Worm (Caenorhabditis elegans) whole organism, young adult: ENCODE measurements around the gene cisd-3.2.

Experiments
- B0261.1 ChIP-seq: sonication (generic microtip); optimal IDR thresholded peaks from 2 replicates; lab custom pipeline; 2016; ENCODE audit warnings: mild to moderate bottlenecking, missing genetic modification characterization, moderate library complexity, missing compliant biosample characterization
- C06A6.2 ChIP-seq: fragments of 200-800 bp; sonication (Bioruptor generic); conservative IDR thresholded peaks from 2 replicates; pipeline ENCODE4 v1.3.6; 2022; ENCODE audit warnings: missing genetic modification characterization, missing compliant biosample characterization
- C17E4.6 ChIP-seq: fragments of 200-800 bp; sonication (Bioruptor generic); IDR thresholded peaks from 2 replicates; pipeline ENCODE4 v1.3.6; 2022; ENCODE audit warnings: missing genetic modification reagents, missing genetic modification characterization, missing compliant biosample characterization
- F57C9.4 ChIP-seq: sonication (generic microtip); optimal IDR thresholded peaks from 2 replicates; lab custom pipeline; 2017; ENCODE audit warnings: mild to moderate bottlenecking, missing genetic modification characterization, missing compliant biosample characterization
- K12H6.12 ChIP-seq: fragments of 200-800 bp; sonication (Bioruptor generic); optimal IDR thresholded peaks from 2 replicates; lab custom pipeline; 2018; ENCODE audit warnings: mild to moderate bottlenecking, missing genetic modification characterization, missing compliant biosample characterization
- T07F8.4 ChIP-seq: sonication (generic microtip); optimal IDR thresholded peaks from 2 replicates; lab custom pipeline; 2016; ENCODE audit warnings: mild to moderate bottlenecking, missing genetic modification characterization, moderate library complexity, missing compliant biosample characterization
- T26A5.8 ChIP-seq: sonication (generic microtip); optimal IDR thresholded peaks from 2 replicates; lab custom pipeline; 2016; ENCODE audit warnings: missing genetic modification characterization, missing compliant biosample characterization
- Y53G8AR.9 ChIP-seq: fragments of 200-800 bp; sonication (Bioruptor generic); conservative IDR thresholded peaks from 2 replicates; pipeline ENCODE4 v1.3.6; 2022; ENCODE audit warnings: missing genetic modification reagents, missing genetic modification characterization, missing compliant biosample characterization
- akir-1 ChIP-seq: fragments of 200-800 bp; sonication (Bioruptor generic); optimal IDR thresholded peaks from 2 replicates; lab custom pipeline; 2018; ENCODE audit warnings: mild to moderate bottlenecking, missing genetic modification characterization, moderate library complexity, missing compliant biosample characterization
- aptf-3 ChIP-seq: fragments of 200-800 bp; sonication (Bioruptor generic); IDR thresholded peaks from 2 replicates; pipeline ENCODE4 v1.3.6; 2022; ENCODE audit warnings: missing genetic modification characterization, missing compliant biosample characterization
- atf-7 ChIP-seq: sonication (generic microtip); optimal IDR thresholded peaks from 2 replicates; lab custom pipeline; 2017; ENCODE audit warnings: mild to moderate bottlenecking, missing genetic modification characterization, missing compliant biosample characterization
- athp-1 ChIP-seq: sonication (generic microtip); optimal IDR thresholded peaks from 2 replicates; lab custom pipeline; 2017; ENCODE audit warnings: mild to moderate bottlenecking, missing genetic modification characterization, missing compliant biosample characterization
- attf-3 ChIP-seq: fragments of 200-800 bp; sonication (Bioruptor generic); conservative IDR thresholded peaks from 2 replicates; pipeline ENCODE4 v1.3.6; 2022; ENCODE audit warnings: missing genetic modification reagents, missing genetic modification characterization, missing compliant biosample characterization
- attf-5 ChIP-seq: fragments of 200-800 bp; sonication (Bioruptor generic); optimal IDR thresholded peaks from 2 replicates; lab custom pipeline; 2018; ENCODE audit warnings: mild to moderate bottlenecking, missing genetic modification characterization, missing compliant biosample characterization
- bed-1 ChIP-seq: fragments of 200-800 bp; sonication (Bioruptor generic); IDR thresholded peaks from 2 replicates; pipeline ENCODE4 v1.3.6; 2022; ENCODE audit warnings: missing genetic modification reagents, missing genetic modification characterization, missing compliant biosample characterization
- bed-2 ChIP-seq: fragments of 200-800 bp; sonication (Bioruptor generic); IDR thresholded peaks from 2 replicates; pipeline ENCODE4 v1.3.6; 2022; ENCODE audit warnings: missing genetic modification reagents, missing genetic modification characterization, missing compliant biosample characterization
- ceh-100 ChIP-seq: fragments of 200-800 bp; sonication (Bioruptor generic); IDR thresholded peaks from 2 replicates; pipeline ENCODE4 v1.3.6; 2022; ENCODE audit warnings: missing genetic modification reagents, missing genetic modification characterization, missing compliant biosample characterization
- ceh-27 ChIP-seq: fragments of 200-800 bp; sonication (Bioruptor generic); optimal IDR thresholded peaks from 2 replicates; lab custom pipeline; 2018; ENCODE audit warnings: mild to moderate bottlenecking, missing genetic modification characterization, moderate library complexity, missing compliant biosample characterization
- ceh-58 ChIP-seq: fragments of 200-800 bp; sonication (Bioruptor generic); IDR thresholded peaks from 2 replicates; pipeline ENCODE4 v1.3.6; 2022; ENCODE audit warnings: missing genetic modification characterization, missing compliant biosample characterization
- ceh-79 ChIP-seq: sonication (generic microtip); optimal IDR thresholded peaks from 2 replicates; lab custom pipeline; 2017; ENCODE audit warnings: mild to moderate bottlenecking, missing genetic modification characterization, missing compliant biosample characterization
- dpff-1 ChIP-seq: sonication (generic microtip); optimal IDR thresholded peaks from 2 replicates; lab custom pipeline; 2017; ENCODE audit warnings: mild to moderate bottlenecking, missing genetic modification characterization, missing compliant biosample characterization
- egl-18 ChIP-seq: fragments of 200-800 bp; sonication (Bioruptor generic); IDR thresholded peaks from 2 replicates; pipeline ENCODE4 v1.3.6; 2022; ENCODE audit warnings: missing genetic modification reagents, missing genetic modification characterization, missing compliant biosample characterization
- ekl-4 ChIP-seq: fragments of 200-800 bp; sonication (Bioruptor generic); IDR thresholded peaks from 2 replicates; pipeline ENCODE4 v1.3.6; 2022; ENCODE audit warnings: missing genetic modification reagents, missing genetic modification characterization, missing compliant biosample characterization
- ets-4 ChIP-seq: fragments of 200-800 bp; sonication (Bioruptor generic); optimal IDR thresholded peaks from 2 replicates; lab custom pipeline; 2018; ENCODE audit warnings: mild to moderate bottlenecking, missing genetic modification characterization, missing compliant biosample characterization
- him-1 ChIP-seq: sonication (generic microtip); optimal IDR thresholded peaks from 2 replicates; lab custom pipeline; 2016; ENCODE audit warnings: missing genotype, missing genetic modification reagents, missing genetic modification characterization, missing compliant biosample characterization
- hlh-26 ChIP-seq: fragments of 200-800 bp; sonication (Bioruptor generic); conservative IDR thresholded peaks from 2 replicates; pipeline ENCODE4 v1.3.6; 2022; ENCODE audit warnings: missing genetic modification reagents, missing genetic modification characterization, missing compliant biosample characterization
- lin-26 ChIP-seq: fragments of 200-800 bp; sonication (Bioruptor generic); IDR thresholded peaks from 2 replicates; pipeline ENCODE4 v1.3.6; 2022; ENCODE audit warnings: missing genetic modification reagents, missing genetic modification characterization, missing compliant biosample characterization
- lin-35 ChIP-seq, 3 experiments: fragments of 150-350 bp in 2 of 3; sonication (generic microtip) in 1 of 3; optimal IDR thresholded peaks; 2 replicates each; lab custom pipeline; 2014 to 2018; ENCODE audit warnings: missing biosample characterization in 3 of 3, missing genetic modification characterization in 3 of 3, missing genetic modification reagents in 3 of 3
- lin-54 ChIP-seq: fragments of 200-800 bp; sonication (Bioruptor generic); optimal IDR thresholded peaks from 2 replicates; lab custom pipeline; 2018; ENCODE audit warnings: mild to moderate bottlenecking, missing genetic modification characterization, missing compliant biosample characterization
- lsy-27 ChIP-seq: sonication (generic microtip); optimal IDR thresholded peaks from 2 replicates; lab custom pipeline; 2017; ENCODE audit warnings: missing genetic modification characterization, mild to moderate bottlenecking, missing compliant biosample characterization, antibody characterized with exemption, missing genotype, borderline replicate concordance; ENCODE audit not compliant: insufficient read depth
- madf-3 ChIP-seq: fragments of 200-800 bp; sonication (Bioruptor generic); IDR thresholded peaks from 2 replicates; pipeline ENCODE4 v1.3.6; 2022; ENCODE audit warnings: missing genetic modification reagents, missing genetic modification characterization, missing compliant biosample characterization
- madf-8 ChIP-seq: fragments of 200-800 bp; sonication (Bioruptor generic); conservative IDR thresholded peaks from 2 replicates; pipeline ENCODE4 v1.3.6; 2022; ENCODE audit warnings: missing genetic modification reagents, missing genetic modification characterization, missing compliant biosample characterization
- mcd-1 ChIP-seq: fragments of 200-800 bp; sonication (Bioruptor generic); IDR thresholded peaks from 2 replicates; pipeline ENCODE4 v1.3.6; 2022; ENCODE audit warnings: missing genetic modification reagents, missing genetic modification characterization, missing compliant biosample characterization
- mxl-1 ChIP-seq: sonication (generic microtip); optimal IDR thresholded peaks from 2 replicates; lab custom pipeline; 2016; ENCODE audit warnings: missing genetic modification characterization, missing compliant biosample characterization
- nfya-1 ChIP-seq: sonication (generic microtip); optimal IDR thresholded peaks from 2 replicates; lab custom pipeline; 2017; ENCODE audit warnings: antibody characterized with exemption, missing compliant biosample characterization, missing genetic modification characterization, borderline replicate concordance; ENCODE audit not compliant: insufficient read depth
- nfyb-1 ChIP-seq: fragments of 200-800 bp; sonication (Bioruptor generic); IDR thresholded peaks from 2 replicates; pipeline ENCODE4 v1.3.6; 2022; ENCODE audit warnings: missing genetic modification reagents, missing genetic modification characterization, missing compliant biosample characterization
- nhr-120 ChIP-seq: fragments of 200-800 bp; sonication (Bioruptor generic); IDR thresholded peaks from 2 replicates; pipeline ENCODE4 v1.3.6; 2022; ENCODE audit warnings: missing genetic modification characterization, missing compliant biosample characterization
- rpc-1 ChIP-seq, 2 experiments: fragments of 150-350 bp in 1 of 2; sonication (generic microtip) in 1 of 2; optimal IDR thresholded peaks; 2 replicates each; lab custom pipeline; 2014 to 2018; ENCODE audit warnings: missing biosample characterization in 1 of 2, missing genetic modification characterization in 1 of 2, missing genetic modification reagents in 1 of 2, missing genotype in 1 of 2
- sdz-38 ChIP-seq: sonication (generic microtip); optimal IDR thresholded peaks from 2 replicates; lab custom pipeline; 2016; ENCODE audit warnings: missing genotype, missing genetic modification characterization, missing compliant biosample characterization
- snpc-3.4 ChIP-seq: sonication (generic microtip); optimal IDR thresholded peaks from 2 replicates; lab custom pipeline; 2017; ENCODE audit warnings: missing genetic modification characterization, mild to moderate bottlenecking, missing compliant biosample characterization, antibody characterized with exemption, moderate library complexity, missing genotype, missing genetic modification reagents
- snpc-4 ChIP-seq, 5 experiments: fragments of 150-350 bp in 1 of 5; sonication (generic microtip) in 4 of 5; optimal IDR thresholded peaks; 2 replicates each; lab custom pipeline; 2014 to 2018; ENCODE audit warnings: missing genetic modification characterization in 5 of 5, missing biosample characterization in 3 of 5, antibody characterized with exemption in 2 of 5, mild to moderate bottlenecking in 2 of 5, missing compliant biosample characterization in 2 of 5, missing genotype in 2 of 5, moderate library complexity in 2 of 5, missing genetic modification reagents in 1 of 5
- tbp1 ChIP-seq: fragments of 200-800 bp; sonication (Bioruptor generic); optimal IDR thresholded peaks from 2 replicates; lab custom pipeline; 2018; ENCODE audit warnings: mild to moderate bottlenecking, missing genetic modification characterization, missing compliant biosample characterization
- unc-130 ChIP-seq: sonication (generic microtip); optimal IDR thresholded peaks from 2 replicates; lab custom pipeline; 2016; ENCODE audit warnings: missing genetic modification reagents, missing genetic modification characterization, missing compliant biosample characterization
- unc-62 ChIP-seq: fragments of 150-350 bp; optimal IDR thresholded peaks from 2 replicates; lab custom pipeline; 2014; ENCODE audit warnings: missing biosample characterization, missing genetic modification reagents, missing genetic modification characterization
- ztf-22 ChIP-seq: fragments of 200-800 bp; sonication (Bioruptor generic); optimal IDR thresholded peaks from 2 replicates; lab custom pipeline; 2018; ENCODE audit warnings: mild to moderate bottlenecking, missing genetic modification characterization, moderate library complexity, missing compliant biosample characterization
- ztf-25 ChIP-seq: fragments of 200-800 bp; sonication (Bioruptor generic); IDR thresholded peaks from 2 replicates; pipeline ENCODE4 v1.3.6; 2022; ENCODE audit warnings: missing genetic modification reagents, missing genetic modification characterization, missing compliant biosample characterization

Gene cisd-3.2

ce11 chrIII:1528423-1528822 lies 11.9 kb upstream of the cisd-3.2 start (continued):
- no peak for TF ChIP-seq egl-18

ce11 chrIII:1532777-1533473 lies 7.4 kb upstream of the cisd-3.2 start, which contains the start of gene snf-6:
Gene snf-6, minus strand, starts transcription at chrIII:1532827.
- no peak for TF ChIP-seq unc-130 (GFP tag; lab: Kevin White, UChicago)
- no peak for TF ChIP-seq mxl-1 (tag; lab: Kevin White, UChicago)
- TF ChIP-seq bed-1 (GFP tag; lab: Robert Waterston, UW): no peak
- TF ChIP-seq hlh-26 (GFP tag; lab: Robert Waterston, UW): no peak
- TF ChIP-seq T26A5.8: no peak
- TF ChIP-seq C17E4.6 (GFP tag; lab: Robert Waterston, UW): no peak
- no peak for TF ChIP-seq T07F8.4 (tag; lab: Kevin White, UChicago)
- TF ChIP-seq ztf-22 (GFP tag; lab: Kevin White, UChicago): no peak
- no peak for TF ChIP-seq rpc-1 (optimal IDR thresholded peaks at IDR 0.05; lab: Kevin White, UChicago)
- no peak for TF ChIP-seq rpc-1 (tag; optimal IDR thresholded peaks at IDR 0.05; lab: Kevin White, UChicago)
- TF ChIP-seq ceh-58: no peak
- no peak for TF ChIP-seq athp-1 (tag; lab: Kevin White, UChicago)
- TF ChIP-seq Y53G8AR.9 (GFP tag; lab: Robert Waterston, UW): no peak
- TF ChIP-seq lin-54 (GFP tag; lab: Kevin White, UChicago): peak; percentile 94
- peak; percentile 94 for TF ChIP-seq mcd-1 (GFP tag; lab: Robert Waterston, UW)
- TF ChIP-seq nfyb-1: 0 out of 2 replicates have a peak, but pooled peaks have one; percentile 12
- no peak for TF ChIP-seq C06A6.2 (GFP tag; lab: Robert Waterston, UW)
- TF ChIP-seq unc-62 (GFP tag; lab: Kevin White, UChicago): no peak
- TF ChIP-seq madf-3 (GFP tag; lab: Robert Waterston, UW): no peak
- TF ChIP-seq tbp1: no peak
- TF ChIP-seq B0261.1: no peak
- no peak for TF ChIP-seq aptf-3 (GFP tag; lab: Robert Waterston, UW)
- TF ChIP-seq nhr-120 (GFP tag; lab: Robert Waterston, UW): no peak
- TF ChIP-seq ekl-4 (GFP tag; lab: Robert Waterston, UW): no peak
- TF ChIP-seq attf-3: no peak
- TF ChIP-seq F57C9.4: no peak
- TF ChIP-seq ceh-79 (tag; lab: Kevin White, UChicago): no peak
- TF ChIP-seq akir-1 (GFP tag; lab: Kevin White, UChicago): no peak
- no peak for TF ChIP-seq ets-4 (GFP tag; lab: Kevin White, UChicago)
- TF ChIP-seq dpff-1: no peak
- TF ChIP-seq madf-8 (GFP tag; lab: Robert Waterston, UW): no peak
- no peak for TF ChIP-seq nfya-1 (tag; lab: Kevin White, UChicago)
- no peak for TF ChIP-seq lin-26
- no peak for TF ChIP-seq K12H6.12 (tag; lab: Kevin White, UChicago)
- TF ChIP-seq bed-2: no peak
- TF ChIP-seq sdz-38: no peak
- TF ChIP-seq snpc-3.4 (tag; lab: Kevin White, UChicago): no peak
- TF ChIP-seq lsy-27 (tag; lab: Kevin White, UChicago): no peak
- TF ChIP-seq snpc-4 (GFP tag; optimal IDR thresholded peaks at IDR 0.05; lab: Kevin White, UChicago): no peak
- TF ChIP-seq snpc-4 (tag; optimal IDR thresholded peaks at IDR 0.05; lab: Kevin White, UChicago): no peak
- no peak for TF ChIP-seq ceh-27 (GFP tag; lab: Kevin White, UChicago)
- TF ChIP-seq lin-35 (GFP tag; optimal IDR thresholded peaks at IDR 0.05; lab: Kevin White, UChicago): peak in 2 of 3 experiments; percentile 52 to 92
- TF ChIP-seq attf-5 (GFP tag; lab: Kevin White, UChicago): no peak
- TF ChIP-seq atf-7 (tag; lab: Kevin White, UChicago): no peak
- TF ChIP-seq him-1: no peak
- TF ChIP-seq ztf-25 (GFP tag; lab: Robert Waterston, UW): no peak
- no peak for TF ChIP-seq ceh-100
